Worm (Caenorhabditis elegans): ENCODE results near the gene taf-8.

The taf-8 gene

ce11 chrII:9668959-9669358 lies at the start of gene taf-8:
TSS of gene taf-8 (plus strand) at chrII:9669318.
- TF ChIP-seq nhr-237 (tag; optimal IDR thresholded peaks at IDR 0.05) (no peak), nhr-21 (tag; optimal IDR thresholded peaks at IDR 0.05) (peak; percentile 26), gmeb-1 (tag; optimal IDR thresholded peaks at IDR 0.05) (peak; percentile 63), mab-5 (tag; optimal IDR thresholded peaks at IDR 0.05) (peak; percentile 7), sma-3 (GFP tag; optimal IDR thresholded peaks at IDR 0.05) (peak; percentile 32), C34F6.9 (tag; optimal IDR thresholded peaks at IDR 0.05) (peak; percentile 78), lsy-2 (tag; optimal IDR thresholded peaks at IDR 0.05) (peak; percentile 5 to 85), crh-2 (tag; optimal IDR thresholded peaks at IDR 0.05) (peak; percentile 67), nhr-129 (tag; optimal IDR thresholded peaks at IDR 0.05) (peak; percentile 22), lin-13 (GFP tag; optimal IDR thresholded peaks at IDR 0.05) (peak; percentile 38), unc-55 (GFP tag; optimal IDR thresholded peaks at IDR 0.05) (peak; percentile 83), snpc-4 (tag; optimal IDR thresholded peaks at IDR 0.05) (no peak), sma-9 (GFP tag; optimal IDR thresholded peaks at IDR 0.05) (peak; percentile 49), sma-9 (tag; optimal IDR thresholded peaks at IDR 0.05) (no peak), nhr-77 (tag; optimal IDR thresholded peaks at IDR 0.05) (no peak), R02D3.7 (tag; optimal IDR thresholded peaks at IDR 0.05) (peak; percentile 86)

ce11 chrII:9619402-9619862 lies 49.7 kb upstream of the taf-8 start:
- TF ChIP-seq skn-1 (tag; optimal IDR thresholded peaks at IDR 0.05) (peak; percentile 32), nhr-12 (tag; optimal IDR thresholded peaks at IDR 0.05) (no peak), nhr-129 (tag; optimal IDR thresholded peaks at IDR 0.05) (peak; percentile 86), ztf-4 (tag; optimal IDR thresholded peaks at IDR 0.05) (no peak), sma-3 (GFP tag; optimal IDR thresholded peaks at IDR 0.05) (peak; percentile 73), lin-39 (tag; optimal IDR thresholded peaks at IDR 0.05) (no peak), blmp-1 (tag; optimal IDR thresholded peaks at IDR 0.05; ENCODE audit: insufficient read depth) (peak; percentile 13), elt-3 (tag; optimal IDR thresholded peaks at IDR 0.05) (no peak), ceh-16 (tag; optimal IDR thresholded peaks at IDR 0.05) (peak; percentile 62), ceh-82 (tag; optimal IDR thresholded peaks at IDR 0.05) (no peak), nhr-237 (tag; optimal IDR thresholded peaks at IDR 0.05) (no peak), crh-2 (tag; optimal IDR thresholded peaks at IDR 0.05) (peak; percentile 45), nhr-23 (tag; optimal IDR thresholded peaks at IDR 0.05) (no peak), lin-13 (GFP tag; optimal IDR thresholded peaks at IDR 0.05) (peak; percentile 5), unc-62 (GFP tag; optimal IDR thresholded peaks at IDR 0.05) (no peak), fos-1 (tag; optimal IDR thresholded peaks at IDR 0.05) (peak; percentile 95), lin-11 (tag; optimal IDR thresholded peaks at IDR 0.05) (no peak), nhr-11 (tag; optimal IDR thresholded peaks at IDR 0.05) (no peak), mab-5 (tag; optimal IDR thresholded peaks at IDR 0.05) (no peak), nhr-21 (tag; optimal IDR thresholded peaks at IDR 0.05) (peak; percentile 67), sem-4 (tag; optimal IDR thresholded peaks at IDR 0.05) (no peak), dmd-4 (tag; optimal IDR thresholded peaks at IDR 0.05) (no peak), sma-9 (GFP tag; optimal IDR thresholded peaks at IDR 0.05) (peak; percentile 39), sma-9 (tag; optimal IDR thresholded peaks at IDR 0.05) (no peak), C34F6.9 (tag; optimal IDR thresholded peaks at IDR 0.05) (peak; percentile 41), Y55F3AM.14 (GFP tag; optimal IDR thresholded peaks at IDR 0.05) (no peak), alr-1 (tag; optimal IDR thresholded peaks at IDR 0.05) (no peak), mdl-1 (tag; optimal IDR thresholded peaks at IDR 0.05) (no peak), nhr-6 (tag; optimal IDR thresholded peaks at IDR 0.05) (no peak), F13H6.1 (tag; optimal IDR thresholded peaks at IDR 0.05) (peak; percentile 70), elt-1 (tag; optimal IDR thresholded peaks at IDR 0.05) (peak; percentile 81), mbf-1 (tag; optimal IDR thresholded peaks at IDR 0.05) (no peak), unc-55 (GFP tag; optimal IDR thresholded peaks at IDR 0.05) (no peak), aly-2 (tag; optimal IDR thresholded peaks at IDR 0.05) (no peak), nhr-25 (tag; optimal IDR thresholded peaks at IDR 0.05) (peak; percentile 31), nhr-10 (tag; optimal IDR thresholded peaks at IDR 0.05) (no peak), lsy-2 (tag; optimal IDR thresholded peaks at IDR 0.05) (peak in 1 of 2 experiments; percentile 49), ama-1 (optimal IDR thresholded peaks at IDR 0.05) (peak; percentile 19), snpc-4 (tag; optimal IDR thresholded peaks at IDR 0.05) (no peak), egl-27 (tag; optimal IDR thresholded peaks at IDR 0.05) (peak; percentile 50)
